Worm (Caenorhabditis elegans) whole organism, L4 larva: ENCODE data around the gene nex-3.
A peak's percentile ranks its signal among the peaks of the same experiment; 100 is the strongest.

Experiments used
- D1046.2 ChIP-seq: fragments of 200-800 bp; sonication (Bioruptor generic); IDR thresholded peaks from 2 replicates; pipeline ENCODE4 v1.3.6; 2022; ENCODE audit warnings: missing genetic modification characterization, missing compliant biosample characterization
- F10B5.3 ChIP-seq: sonication (generic microtip); optimal IDR thresholded peaks from 2 replicates; lab custom pipeline; 2016; ENCODE audit warnings: mild to moderate bottlenecking, missing genetic modification characterization, missing compliant biosample characterization
- F49E8.2 ChIP-seq: sonication (generic microtip); optimal IDR thresholded peaks from 2 replicates; lab custom pipeline; 2016; ENCODE audit warnings: missing compliant biosample characterization, mild to moderate bottlenecking, missing genetic modification characterization, borderline replicate concordance
- R02D3.7 ChIP-seq: fragments of 150-350 bp; sonication (generic microtip); optimal IDR thresholded peaks from 3 replicates; lab custom pipeline; 2014; ENCODE audit warnings: missing biosample characterization, missing genetic modification characterization
- T20F7.1 ChIP-seq: fragments of 200-800 bp; sonication (Bioruptor generic); optimal IDR thresholded peaks from 2 replicates; lab custom pipeline; 2018; ENCODE audit warnings: mild to moderate bottlenecking, missing genetic modification characterization, missing compliant biosample characterization
- Y48G9A.11 ChIP-seq: fragments of 200-800 bp; sonication (Bioruptor generic); IDR thresholded peaks from 2 replicates; pipeline ENCODE4 v1.3.6; 2022; ENCODE audit warnings: missing genetic modification reagents, missing genetic modification characterization, missing compliant biosample characterization
- Y5F2A.4 ChIP-seq: fragments of 200-800 bp; sonication (Bioruptor generic); optimal IDR thresholded peaks from 2 replicates; lab custom pipeline; 2018; ENCODE audit warnings: mild to moderate bottlenecking, missing genetic modification characterization, missing compliant biosample characterization
- Y75B8A.6 ChIP-seq: fragments of 200-800 bp; sonication (Bioruptor generic); IDR thresholded peaks from 2 replicates; pipeline ENCODE4 v1.3.6; 2022; ENCODE audit warnings: missing genetic modification reagents, missing genetic modification characterization, missing compliant biosample characterization
- ZK546.5 ChIP-seq, 2 experiments: sonication (generic microtip); optimal IDR thresholded peaks; 2 replicates each; lab custom pipeline; 2017; ENCODE audit warnings: missing biosample characterization in 2 of 2, missing genetic modification characterization in 2 of 2
- aha-1 ChIP-seq: fragments of 150-350 bp; peaks from one replicate; lab custom pipeline; 2014; ENCODE audit warnings: missing biosample characterization, missing genetic modification characterization
- aly-2 ChIP-seq: sonication (generic microtip); optimal IDR thresholded peaks from 2 replicates; lab custom pipeline; 2018; ENCODE audit warnings: missing biosample characterization, missing genetic modification characterization
- arid-1 ChIP-seq: fragments of 200-800 bp; sonication (Bioruptor generic); conservative IDR thresholded peaks from 2 replicates; pipeline ENCODE4 v1.3.6; 2022; ENCODE audit warnings: missing genetic modification reagents, missing genetic modification characterization, missing compliant biosample characterization
- attf-4 ChIP-seq: sonication (generic microtip); optimal IDR thresholded peaks from 3 replicates; lab custom pipeline; 2017; ENCODE audit warnings: missing biosample characterization, missing genetic modification characterization
- ceh-28 ChIP-seq: fragments of 150-350 bp; optimal IDR thresholded peaks from 2 replicates; lab custom pipeline; 2014; ENCODE audit warnings: missing biosample characterization, missing genetic modification reagents, missing genetic modification characterization
- ceh-44 ChIP-seq: fragments of 200-800 bp; sonication (Bioruptor generic); IDR thresholded peaks from 2 replicates; pipeline ENCODE4 v1.3.6; 2022; ENCODE audit warnings: missing genetic modification reagents, missing genetic modification characterization, missing compliant biosample characterization
- ceh-62 ChIP-seq: sonication (generic microtip); optimal IDR thresholded peaks from 2 replicates; lab custom pipeline; 2017; ENCODE audit warnings: missing biosample characterization, missing genetic modification characterization
- ces-1 ChIP-seq: fragments of 150-350 bp; sonication (generic microtip); optimal IDR thresholded peaks from 4 replicates; lab custom pipeline; 2014; ENCODE audit warnings: missing biosample characterization, missing genetic modification reagents, missing genetic modification characterization
- cey-2 ChIP-seq: sonication (generic microtip); optimal IDR thresholded peaks from 3 replicates; lab custom pipeline; 2017; ENCODE audit warnings: missing genetic modification characterization, mild to moderate bottlenecking, missing compliant biosample characterization, antibody characterized with exemption, borderline replicate concordance; ENCODE audit not compliant: insufficient read depth
- daf-16 ChIP-seq, 3 experiments: sonication (generic microtip); optimal IDR thresholded peaks; 2 replicates each; lab custom pipeline; 2016 to 2017; ENCODE audit warnings: missing genetic modification characterization in 3 of 3, missing genetic modification reagents in 3 of 3, mild to moderate bottlenecking in 2 of 3, missing compliant biosample characterization in 2 of 3, missing biosample characterization in 1 of 3, moderate library complexity in 1 of 3
- daf-19 ChIP-seq: fragments of 200-800 bp; sonication (Bioruptor generic); conservative IDR thresholded peaks from 2 replicates; pipeline ENCODE4 v1.3.6; 2022; ENCODE audit warnings: missing genetic modification characterization, missing compliant biosample characterization
- daf-8 ChIP-seq: fragments of 200-800 bp; sonication (Bioruptor generic); IDR thresholded peaks from 2 replicates; pipeline ENCODE4 v1.3.6; 2022; ENCODE audit warnings: missing genetic modification characterization, missing compliant biosample characterization
- dmd-8 ChIP-seq: fragments of 200-800 bp; sonication (Bioruptor generic); IDR thresholded peaks from 2 replicates; pipeline ENCODE4 v1.3.6; 2022; ENCODE audit warnings: missing genetic modification characterization, missing compliant biosample characterization
- dmd-9 ChIP-seq: fragments of 200-800 bp; sonication (Bioruptor generic); IDR thresholded peaks from 2 replicates; pipeline ENCODE4 v1.3.6; 2022; ENCODE audit warnings: missing genetic modification reagents, missing genetic modification characterization, missing compliant biosample characterization
- dpl-1 ChIP-seq: fragments of 150-350 bp; optimal IDR thresholded peaks from 2 replicates; lab custom pipeline; 2014; ENCODE audit warnings: missing biosample characterization, missing genetic modification reagents, missing genetic modification characterization
- duxl-1 ChIP-seq: sonication (generic microtip); optimal IDR thresholded peaks from 2 replicates; lab custom pipeline; 2016; ENCODE audit warnings: mild to moderate bottlenecking, missing genetic modification characterization, moderate library complexity, missing compliant biosample characterization; ENCODE audit not compliant: poor library complexity
- hif-1 ChIP-seq, 2 experiments: sonication (generic microtip); optimal IDR thresholded peaks; 2 replicates each; lab custom pipeline; 2016 to 2017; ENCODE audit warnings: missing compliant biosample characterization in 2 of 2, missing genetic modification characterization in 2 of 2, missing genetic modification reagents in 2 of 2, missing genotype in 2 of 2, mild to moderate bottlenecking in 1 of 2
- hlh-11 ChIP-seq: fragments of 200-800 bp; sonication (Bioruptor generic); optimal IDR thresholded peaks from 2 replicates; lab custom pipeline; 2018; ENCODE audit warnings: mild to moderate bottlenecking, missing genetic modification characterization, missing compliant biosample characterization
- jun-1 ChIP-seq: fragments of 150-350 bp; optimal IDR thresholded peaks from 2 replicates; lab custom pipeline; 2014; ENCODE audit warnings: missing biosample characterization, missing genetic modification reagents, missing genetic modification characterization
- lim-7 ChIP-seq: fragments of 200-800 bp; sonication (Bioruptor generic); IDR thresholded peaks from 2 replicates; pipeline ENCODE4 v1.3.6; 2022; ENCODE audit warnings: missing genetic modification characterization, missing compliant biosample characterization
- lin-13 ChIP-seq: fragments of 150-350 bp; optimal IDR thresholded peaks from 2 replicates; lab custom pipeline; 2014; ENCODE audit warnings: missing biosample characterization, missing genetic modification reagents, missing genetic modification characterization
- lin-39 ChIP-seq: fragments of 150-350 bp; optimal IDR thresholded peaks from 2 replicates; lab custom pipeline; 2014; ENCODE audit warnings: missing biosample characterization, missing genetic modification reagents, missing genetic modification characterization
- lir-3 ChIP-seq: sonication (generic microtip); optimal IDR thresholded peaks from 2 replicates; lab custom pipeline; 2016; ENCODE audit warnings: mild to moderate bottlenecking, missing genetic modification characterization, missing compliant biosample characterization
- madf-5 ChIP-seq, 2 experiments: fragments of 200-800 bp; sonication (Bioruptor generic); IDR thresholded peaks; 2 replicates each; pipeline ENCODE4 v1.3.6; 2022; ENCODE audit warnings: missing compliant biosample characterization in 2 of 2, missing genetic modification characterization in 2 of 2
- mdt-29 ChIP-seq: fragments of 200-800 bp; sonication (Bioruptor generic); IDR thresholded peaks from 2 replicates; pipeline ENCODE4 v1.3.6; 2022; ENCODE audit warnings: missing genetic modification reagents, missing genetic modification characterization, missing compliant biosample characterization
- mep-1 ChIP-seq: fragments of 150-350 bp; sonication (generic microtip); optimal IDR thresholded peaks from 3 replicates; lab custom pipeline; 2014; ENCODE audit warnings: missing biosample characterization, missing genetic modification characterization
- mxl-2 ChIP-seq: fragments of 200-800 bp; sonication (Bioruptor generic); conservative IDR thresholded peaks from 2 replicates; pipeline ENCODE4 v1.3.6; 2022; ENCODE audit warnings: missing genetic modification reagents, missing genetic modification characterization, missing compliant biosample characterization
- mxl-3 ChIP-seq: fragments of 200-800 bp; sonication (Bioruptor generic); optimal IDR thresholded peaks from 2 replicates; lab custom pipeline; 2018; ENCODE audit warnings: mild to moderate bottlenecking, missing genetic modification characterization, missing compliant biosample characterization
- nhr-10 ChIP-seq: fragments of 150-350 bp; optimal IDR thresholded peaks from 2 replicates; lab custom pipeline; 2014; ENCODE audit warnings: missing biosample characterization, missing genetic modification characterization
- nhr-102 ChIP-seq: sonication (generic microtip); optimal IDR thresholded peaks from 2 replicates; lab custom pipeline; 2016; ENCODE audit warnings: mild to moderate bottlenecking, missing genetic modification characterization, moderate library complexity, missing compliant biosample characterization
- nhr-237 ChIP-seq: sonication (generic microtip); optimal IDR thresholded peaks from 2 replicates; lab custom pipeline; 2017; ENCODE audit warnings: missing biosample characterization, missing genetic modification characterization
- nhr-41 ChIP-seq: fragments of 200-800 bp; sonication (Bioruptor generic); IDR thresholded peaks from 2 replicates; pipeline ENCODE4 v1.3.6; 2022; ENCODE audit warnings: missing genetic modification reagents, missing genetic modification characterization, missing compliant biosample characterization
- nhr-6 ChIP-seq: fragments of 150-350 bp; optimal IDR thresholded peaks from 2 replicates; lab custom pipeline; 2014; ENCODE audit warnings: missing biosample characterization, missing genetic modification characterization
- pqm-1 ChIP-seq: sonication (generic microtip); optimal IDR thresholded peaks from 2 replicates; lab custom pipeline; 2017; ENCODE audit warnings: missing biosample characterization, missing genetic modification characterization
- spr-1 ChIP-seq: sonication (generic microtip); optimal IDR thresholded peaks from 2 replicates; lab custom pipeline; 2016; ENCODE audit warnings: mild to moderate bottlenecking, missing genetic modification characterization, missing compliant biosample characterization
- unc-130 ChIP-seq: sonication (generic microtip); optimal IDR thresholded peaks from 2 replicates; lab custom pipeline; 2016; ENCODE audit warnings: missing genetic modification reagents, missing genetic modification characterization, missing compliant biosample characterization
- unc-39 ChIP-seq: sonication (generic microtip); optimal IDR thresholded peaks from 2 replicates; lab custom pipeline; 2017; ENCODE audit warnings: missing biosample characterization, missing genetic modification characterization
- unc-62 ChIP-seq, 3 experiments: fragments of 150-350 bp in 1 of 3; sonication (generic microtip); optimal IDR thresholded peaks in 2 of 3; peaks in 1 of 3; 1 replicate in 1 of 3; 2 replicates in 2 of 3; lab custom pipeline; 2014 to 2017; ENCODE audit warnings: missing biosample characterization in 3 of 3, missing genetic modification characterization in 3 of 3, missing genetic modification reagents in 3 of 3, missing genotype in 1 of 3
- zfp-2 ChIP-seq: sonication (generic microtip); optimal IDR thresholded peaks from 2 replicates; lab custom pipeline; 2016; ENCODE audit warnings: mild to moderate bottlenecking, missing genetic modification characterization, missing compliant biosample characterization
- zip-11 ChIP-seq: fragments of 200-800 bp; sonication (Bioruptor generic); IDR thresholded peaks from 2 replicates; pipeline ENCODE4 v1.3.6; 2022; ENCODE audit warnings: missing genetic modification characterization, missing compliant biosample characterization
- zip-2 ChIP-seq: fragments of 150-350 bp; optimal IDR thresholded peaks from 2 replicates; lab custom pipeline; 2014; ENCODE audit warnings: missing biosample characterization, missing genetic modification characterization
- ztf-7 ChIP-seq: fragments of 150-350 bp; optimal IDR thresholded peaks from 2 replicates; lab custom pipeline; 2014; ENCODE audit warnings: missing biosample characterization, missing genetic modification characterization

nex-3 gene

ce11 chrIII:4449357-4449756 lies 7.5 kb downstream of the nex-3 start (continued):
- TF ChIP-seq zip-2 (tag; lab: Kevin White, UChicago) (no peak), mxl-2 (GFP tag; lab: Robert Waterston, UW) (no peak), aha-1 (tag; lab: Kevin White, UChicago) (no peak), unc-39 (tag; lab: Kevin White, UChicago) (no peak), dmd-8 (GFP tag; lab: Robert Waterston, UW) (0 out of 2 replicates have a peak, but pooled peaks have one; percentile 60), unc-62 (GFP tag; optimal IDR thresholded peaks at IDR 0.05 in 1 of 2; lab: Kevin White, UChicago) (peak in 1 of 2 experiments; percentile 47), unc-62 (tag; optimal IDR thresholded peaks at IDR 0.05; lab: Kevin White, UChicago) (no peak), ceh-44 (GFP tag; lab: Robert Waterston, UW) (no peak), zfp-2 (tag; lab: Kevin White, UChicago) (no peak), ceh-28 (no peak), mxl-3 (GFP tag; lab: Kevin White, UChicago) (no peak), daf-19 (peak; percentile 46; the same call in 1 of the 2 replicates), nhr-10 (tag; lab: Kevin White, UChicago) (no peak), duxl-1 (tag; lab: Kevin White, UChicago) (no peak), F10B5.3 (tag; lab: Kevin White, UChicago) (no peak), spr-1 (tag; lab: Kevin White, UChicago) (no peak), Y5F2A.4 (GFP tag; lab: Kevin White, UChicago) (no peak), pqm-1 (tag; lab: Kevin White, UChicago) (no peak), jun-1 (tag; lab: Kevin White, UChicago) (no peak), hlh-11 (tag; lab: Kevin White, UChicago) (no peak), ces-1 (GFP tag; lab: Kevin White, UChicago) (no peak), lin-13 (GFP tag; lab: Kevin White, UChicago) (no peak), F49E8.2 (tag; lab: Kevin White, UChicago) (peak; percentile 48), R02D3.7 (no peak), nhr-237 (tag; lab: Kevin White, UChicago) (no peak), T20F7.1 (no peak), lin-39 (tag; lab: Kevin White, UChicago) (no peak), attf-4 (tag; lab: Kevin White, UChicago) (no peak), nhr-41 (GFP tag; lab: Robert Waterston, UW) (no peak), Y48G9A.11 (no peak), dpl-1 (no peak), ztf-7 (no peak), zip-11 (GFP tag; lab: Robert Waterston, UW) (no peak), lim-7 (GFP tag; lab: Robert Waterston, UW) (peak; percentile 61; the same call in 1 of the 2 replicates), ceh-62 (no peak), aly-2 (tag; lab: Kevin White, UChicago) (no peak), arid-1 (GFP tag; lab: Robert Waterston, UW) (peak; percentile 71), daf-16 (GFP tag; optimal IDR thresholded peaks at IDR 0.05; lab: Kevin White, UChicago) (peak in 1 of 2 experiments; percentile 64), daf-16 (tag; optimal IDR thresholded peaks at IDR 0.05; lab: Kevin White, UChicago) (no peak), madf-5 (GFP tag; IDR thresholded peaks at IDR 0.05; lab: Robert Waterston, UW) (0 out of 4 replicates have a peak, but pooled peaks have one; percentile 6 to 28), ZK546.5 (tag; optimal IDR thresholded peaks at IDR 0.05; lab: Kevin White, UChicago) (no peak), D1046.2 (GFP tag; lab: Robert Waterston, UW) (0 out of 2 replicates have a peak, but pooled peaks have one; percentile 70), dmd-9 (GFP tag; lab: Robert Waterston, UW) (no peak), hif-1 (tag; optimal IDR thresholded peaks at IDR 0.05; lab: Kevin White, UChicago) (no peak), nhr-6 (tag; lab: Kevin White, UChicago) (no peak), daf-8 (no peak), lir-3 (tag; lab: Kevin White, UChicago) (no peak), mep-1 (no peak), cey-2 (tag; lab: Kevin White, UChicago) (no peak), unc-130 (GFP tag; lab: Kevin White, UChicago) (peak; percentile 51), nhr-102 (tag; lab: Kevin White, UChicago) (peak; percentile 26), Y75B8A.6 (0 out of 2 replicates have a peak, but pooled peaks have one; percentile 29), mdt-29 (0 out of 2 replicates have a peak, but pooled peaks have one; percentile 7)
